Worm (Caenorhabditis elegans) whole organism, L1 larva: ENCODE measurements around the gene F52G3.7.
A peak's percentile ranks its signal among the peaks of the same experiment; 100 is the strongest.

Experiments used
- C04F5.9 ChIP-seq: sonication (generic microtip); optimal IDR thresholded peaks from 2 replicates; lab custom pipeline; 2016; ENCODE audit warnings: missing genetic modification characterization, missing compliant biosample characterization
- C16A3.4 ChIP-seq: fragments of 150-350 bp; optimal IDR thresholded peaks from 2 replicates; lab custom pipeline; 2014; ENCODE audit warnings: missing biosample characterization, missing genetic modification characterization
- C34B4.2 ChIP-seq: sonication (generic microtip); optimal IDR thresholded peaks from 2 replicates; lab custom pipeline; 2017; ENCODE audit warnings: mild to moderate bottlenecking, missing genetic modification characterization, missing compliant biosample characterization
- F16B12.6 ChIP-seq: fragments of 150-350 bp; optimal IDR thresholded peaks from 2 replicates; lab custom pipeline; 2014; ENCODE audit warnings: missing biosample characterization, missing genetic modification characterization
- Y116A8C.19 ChIP-seq: sonication (generic microtip); optimal IDR thresholded peaks from 2 replicates; lab custom pipeline; 2016; ENCODE audit warnings: missing compliant biosample characterization, missing genetic modification characterization, borderline replicate concordance
- aly-2 ChIP-seq: fragments of 150-350 bp; optimal IDR thresholded peaks from 2 replicates; lab custom pipeline; 2014; ENCODE audit warnings: missing biosample characterization, missing genetic modification characterization
- ama-1 ChIP-seq: fragments of 150-350 bp; optimal IDR thresholded peaks from 2 replicates; lab custom pipeline; 2014
- blmp-1 ChIP-seq: fragments of 150-350 bp; optimal IDR thresholded peaks from 2 replicates; lab custom pipeline; 2014; ENCODE audit warnings: missing biosample characterization, missing genetic modification characterization
- ceh-63 ChIP-seq: fragments of 200-800 bp; sonication (Bioruptor generic); optimal IDR thresholded peaks from 2 replicates; lab custom pipeline; 2018; ENCODE audit warnings: mild to moderate bottlenecking, missing genetic modification characterization, missing compliant biosample characterization
- ceh-82 ChIP-seq, 3 experiments: fragments of 150-350 bp in 1 of 3; sonication (generic microtip) in 2 of 3; optimal IDR thresholded peaks; 2 replicates each; lab custom pipeline; 2014 to 2017; ENCODE audit warnings: missing biosample characterization in 3 of 3, missing genetic modification characterization in 3 of 3
- ceh-88 ChIP-seq: fragments of 200-800 bp; sonication (Bioruptor generic); IDR thresholded peaks from 2 replicates; pipeline ENCODE4 v1.3.6; 2022; ENCODE audit warnings: missing genetic modification characterization, missing compliant biosample characterization
- dsc-1 ChIP-seq: sonication (generic microtip); optimal IDR thresholded peaks from 2 replicates; lab custom pipeline; 2016; ENCODE audit warnings: mild to moderate bottlenecking, missing genetic modification characterization, missing compliant biosample characterization
- efl-1 ChIP-seq, 4 experiments: fragments of 150-350 bp; optimal IDR thresholded peaks in 3 of 4; peaks in 1 of 4; 1 replicate in 1 of 4; 2 replicates in 3 of 4; lab custom pipeline; 2014; ENCODE audit warnings: missing biosample characterization in 2 of 4, missing genetic modification characterization in 2 of 4, missing genetic modification reagents in 2 of 4
- efl-3 ChIP-seq: fragments of 200-800 bp; sonication (Bioruptor generic); optimal IDR thresholded peaks from 2 replicates; lab custom pipeline; 2018; ENCODE audit warnings: mild to moderate bottlenecking, missing genetic modification characterization, missing compliant biosample characterization
- elt-2 ChIP-seq: sonication (generic microtip); optimal IDR thresholded peaks from 2 replicates; lab custom pipeline; 2016; ENCODE audit warnings: missing genetic modification characterization, mild to moderate bottlenecking, inconsistent platforms, missing compliant biosample characterization, missing genetic modification reagents
- elt-3 ChIP-seq, 6 experiments: fragments of 150-350 bp in 1 of 6; sonication (generic microtip); optimal IDR thresholded peaks; 2 replicates each; lab custom pipeline; 2017 to 2018; ENCODE audit warnings: missing biosample characterization in 6 of 6, missing genetic modification characterization in 6 of 6, inconsistent platforms in 1 of 6
- ets-5 ChIP-seq: fragments of 200-800 bp; sonication (Bioruptor generic); IDR thresholded peaks from 2 replicates; pipeline ENCODE4 v1.3.6; 2022; ENCODE audit warnings: missing genetic modification characterization, missing compliant biosample characterization
- fkh-4 ChIP-seq: sonication (generic microtip); optimal IDR thresholded peaks from 2 replicates; lab custom pipeline; 2016; ENCODE audit warnings: missing compliant biosample characterization, missing genetic modification characterization, borderline replicate concordance
- fos-1 ChIP-seq: fragments of 150-350 bp; optimal IDR thresholded peaks from 2 replicates; lab custom pipeline; 2014; ENCODE audit warnings: missing biosample characterization, missing genetic modification characterization
- grh-1 ChIP-seq: fragments of 200-800 bp; sonication (Bioruptor generic); IDR thresholded peaks from 2 replicates; pipeline ENCODE4 v1.3.6; 2022; ENCODE audit warnings: missing genetic modification reagents, missing genetic modification characterization, missing compliant biosample characterization
- hlh-17 ChIP-seq: fragments of 200-800 bp; sonication (Bioruptor generic); optimal IDR thresholded peaks from 2 replicates; lab custom pipeline; 2018; ENCODE audit warnings: missing genetic modification characterization, mild to moderate bottlenecking, missing compliant biosample characterization, moderate library complexity, borderline replicate concordance
- irx-1 ChIP-seq: sonication (generic microtip); optimal IDR thresholded peaks from 2 replicates; lab custom pipeline; 2016; ENCODE audit warnings: missing genetic modification characterization, missing compliant biosample characterization
- jun-1 ChIP-seq: fragments of 150-350 bp; optimal IDR thresholded peaks from 2 replicates; lab custom pipeline; 2014; ENCODE audit warnings: missing biosample characterization, missing genetic modification reagents, missing genetic modification characterization
- lin-13 ChIP-seq: fragments of 150-350 bp; optimal IDR thresholded peaks from 2 replicates; lab custom pipeline; 2014; ENCODE audit warnings: missing biosample characterization, missing genetic modification reagents, missing genetic modification characterization
- lin-35 ChIP-seq, 2 experiments: fragments of 150-350 bp; optimal IDR thresholded peaks; 2 replicates each; lab custom pipeline; 2014; ENCODE audit warnings: missing biosample characterization in 2 of 2, missing genetic modification characterization in 2 of 2, missing genetic modification reagents in 2 of 2
- lsy-2 ChIP-seq, 2 experiments: fragments of 150-350 bp; optimal IDR thresholded peaks; 2 replicates each; lab custom pipeline; 2014; ENCODE audit warnings: missing biosample characterization in 2 of 2, missing genetic modification characterization in 2 of 2
- mab-9 ChIP-seq: fragments of 200-800 bp; sonication (Bioruptor generic); IDR thresholded peaks from 2 replicates; pipeline ENCODE4 v1.3.6; 2022; ENCODE audit warnings: missing genetic modification reagents, missing genetic modification characterization, missing compliant biosample characterization
- mdl-1 ChIP-seq, 2 experiments: fragments of 150-350 bp; optimal IDR thresholded peaks; 2 replicates each; lab custom pipeline; 2014 to 2017; ENCODE audit warnings: missing biosample characterization in 2 of 2, missing genetic modification characterization in 2 of 2, inconsistent platforms in 1 of 2
- nhr-11 ChIP-seq: fragments of 150-350 bp; optimal IDR thresholded peaks from 2 replicates; lab custom pipeline; 2014; ENCODE audit warnings: missing biosample characterization, missing genetic modification characterization
- nhr-12 ChIP-seq: sonication (generic microtip); optimal IDR thresholded peaks from 2 replicates; lab custom pipeline; 2017; ENCODE audit warnings: missing biosample characterization, missing genetic modification characterization
- nhr-19 ChIP-seq: fragments of 200-800 bp; sonication (Bioruptor generic); conservative IDR thresholded peaks from 2 replicates; pipeline ENCODE4 v1.3.6; 2022; ENCODE audit warnings: missing genetic modification characterization, missing compliant biosample characterization
- nhr-47 ChIP-seq: sonication (generic microtip); optimal IDR thresholded peaks from 2 replicates; lab custom pipeline; 2016; ENCODE audit warnings: mild to moderate bottlenecking, missing genetic modification characterization, moderate library complexity, missing compliant biosample characterization
- nhr-71 ChIP-seq: sonication (generic microtip); optimal IDR thresholded peaks from 2 replicates; lab custom pipeline; 2016; ENCODE audit warnings: mild to moderate bottlenecking, missing genetic modification characterization, moderate library complexity, missing compliant biosample characterization
- nhr-76 ChIP-seq: sonication (generic microtip); optimal IDR thresholded peaks from 2 replicates; lab custom pipeline; 2017; ENCODE audit warnings: missing biosample characterization, missing genetic modification characterization
- nhr-84 ChIP-seq: sonication (generic microtip); optimal IDR thresholded peaks from 2 replicates; lab custom pipeline; 2017; ENCODE audit warnings: missing biosample characterization, missing genetic modification characterization
- nhr-85 ChIP-seq: sonication (generic microtip); peaks from one replicate; lab custom pipeline; 2016; ENCODE audit warnings: missing genetic modification characterization, inconsistent platforms, missing compliant biosample characterization
- pag-3 ChIP-seq: sonication (generic microtip); optimal IDR thresholded peaks from 2 replicates; lab custom pipeline; 2017; ENCODE audit warnings: missing genetic modification characterization, mild to moderate bottlenecking, missing compliant biosample characterization, antibody characterized with exemption, borderline replicate concordance; ENCODE audit not compliant: insufficient read depth
- pax-3 ChIP-seq: fragments of 200-800 bp; sonication (Bioruptor generic); optimal IDR thresholded peaks from 2 replicates; lab custom pipeline; 2018; ENCODE audit warnings: mild to moderate bottlenecking, missing genetic modification characterization, moderate library complexity, missing compliant biosample characterization
- rnt-1 ChIP-seq: sonication (generic microtip); optimal IDR thresholded peaks from 2 replicates; lab custom pipeline; 2016; ENCODE audit warnings: mild to moderate bottlenecking, missing genetic modification characterization, moderate library complexity, missing compliant biosample characterization
- sptf-1 ChIP-seq: fragments of 150-350 bp; optimal IDR thresholded peaks from 2 replicates; lab custom pipeline; 2014; ENCODE audit warnings: missing biosample characterization, missing genetic modification characterization
- tlp-1 ChIP-seq: fragments of 150-350 bp; optimal IDR thresholded peaks from 2 replicates; lab custom pipeline; 2014; ENCODE audit warnings: missing biosample characterization, missing genetic modification characterization
- unc-130 ChIP-seq: fragments of 150-350 bp; optimal IDR thresholded peaks from 2 replicates; lab custom pipeline; 2017; ENCODE audit warnings: missing biosample characterization, missing genetic modification characterization, inconsistent platforms
- xbp-1 ChIP-seq: sonication (generic microtip); optimal IDR thresholded peaks from 2 replicates; lab custom pipeline; 2016; ENCODE audit warnings: missing genetic modification characterization, missing compliant biosample characterization
- zag-1 ChIP-seq: fragments of 150-350 bp; optimal IDR thresholded peaks from 2 replicates; lab custom pipeline; 2014; ENCODE audit warnings: missing biosample characterization, missing genetic modification characterization
- zip-4 ChIP-seq: fragments of 200-800 bp; sonication (Bioruptor generic); optimal IDR thresholded peaks from 2 replicates; lab custom pipeline; 2018; ENCODE audit warnings: mild to moderate bottlenecking, missing genetic modification characterization, moderate library complexity, missing compliant biosample characterization

Gene F52G3.7

DNA sequence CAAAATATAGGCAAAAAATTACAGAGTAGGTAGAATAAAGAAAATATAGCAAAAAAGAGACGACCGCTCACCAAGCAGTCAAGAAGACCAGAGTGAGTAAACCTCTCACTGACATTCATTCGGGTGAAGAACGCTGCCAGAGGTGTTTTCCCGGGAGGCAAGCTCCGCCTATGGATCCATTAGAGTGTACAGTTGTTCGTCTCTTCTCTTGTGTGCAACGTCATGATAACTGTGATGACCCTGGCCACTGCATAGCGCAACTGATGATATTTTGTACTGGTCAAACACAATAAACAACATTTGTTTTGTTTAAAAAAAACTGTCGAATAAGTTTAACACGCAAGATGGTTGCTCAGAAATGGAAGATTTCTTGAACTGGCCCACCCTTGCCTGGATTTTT, 10.9 kb upstream of the F52G3.7 start, which contains the start of gene F52G3.8:
F52G3.8 (minus strand) TSS at position 101 of the 400 bp plus-strand sequence.
- TF ChIP-seq mdl-1 (tag; optimal IDR thresholded peaks at IDR 0.05; lab: Kevin White, UChicago) (no peak), C04F5.9 (tag; lab: Kevin White, UChicago) (no peak), ama-1 (lab: Kevin White, UChicago) (no peak)

DNA sequence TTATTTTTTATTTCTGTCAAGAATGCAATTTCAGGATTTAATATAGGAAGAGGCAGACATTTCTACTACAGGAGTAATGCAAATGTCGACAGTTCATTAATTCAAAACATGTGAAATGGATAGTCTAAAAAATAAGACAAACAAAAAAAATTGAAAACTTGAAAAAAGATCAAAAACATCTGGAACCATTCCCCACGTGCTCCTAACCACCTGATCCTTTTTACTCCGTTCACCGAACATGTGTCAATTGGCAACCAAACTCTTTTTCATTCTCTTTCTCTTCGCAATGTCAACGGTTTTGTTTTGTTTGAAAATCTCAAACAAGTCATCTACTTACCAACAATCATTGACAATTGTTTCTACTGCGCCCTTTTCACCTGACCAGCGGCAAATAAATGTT, 5.7 kb upstream of the F52G3.7 start:
- no peak for TF ChIP-seq nhr-19 (GFP tag; lab: Robert Waterston, UW)
- TF ChIP-seq dsc-1 (tag; lab: Kevin White, UChicago): peak; percentile 88
- peak; percentile 67 for TF ChIP-seq fkh-4 (tag; lab: Kevin White, UChicago)
- TF ChIP-seq efl-1 (optimal IDR thresholded peaks at IDR 0.05; lab: Kevin White, UChicago): no peak
- TF ChIP-seq efl-1 (GFP tag; optimal IDR thresholded peaks at IDR 0.05 in 1 of 2; lab: Kevin White, UChicago): peak in 1 of 2 experiments; percentile 72

DNA sequence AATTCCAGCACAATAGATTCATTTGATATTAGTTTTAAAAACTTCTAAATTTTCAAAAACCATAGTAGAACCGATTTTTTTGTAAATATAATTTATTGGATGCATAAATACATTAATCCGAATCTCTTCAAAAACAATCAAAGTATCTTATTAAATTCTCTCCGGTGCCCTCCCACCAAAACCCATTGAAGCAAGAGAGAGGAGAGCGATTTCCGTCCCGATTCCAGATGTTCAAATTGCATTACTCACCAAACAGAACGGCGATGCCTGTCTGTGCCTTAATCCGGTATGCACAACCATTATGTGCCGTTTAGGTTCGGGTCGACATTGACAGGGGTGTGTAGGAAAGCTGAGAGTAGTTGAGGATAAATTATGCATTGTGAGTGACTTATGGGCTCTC, 3.4 kb upstream of the F52G3.7 start:
- peak; percentile 48 for TF ChIP-seq dsc-1 (tag; lab: Kevin White, UChicago)
- TF ChIP-seq C04F5.9 (tag; lab: Kevin White, UChicago): no peak

DNA sequence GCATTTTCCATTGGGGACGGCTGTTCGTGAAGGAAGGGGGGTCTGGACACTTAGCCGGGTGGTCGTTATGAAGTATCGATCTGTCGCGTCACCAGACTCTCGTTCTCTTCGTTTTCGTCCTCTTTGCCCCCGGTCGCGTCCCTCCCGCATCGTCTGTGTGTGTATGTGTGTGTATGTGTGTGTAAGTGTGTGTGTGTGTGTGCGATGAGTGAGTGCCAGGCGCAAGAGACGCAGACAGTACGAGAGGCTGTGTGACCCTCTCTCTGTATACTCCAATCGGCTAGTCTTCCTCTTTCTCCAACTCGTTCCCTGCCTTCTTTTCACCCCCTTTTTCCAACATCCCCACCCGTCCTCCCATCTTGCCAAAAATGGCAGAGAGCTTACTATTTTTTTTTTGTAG, 2.3 kb upstream of the F52G3.7 start:
- TF ChIP-seq ceh-63 (GFP tag; lab: Kevin White, UChicago) (no peak), ceh-82 (tag; optimal IDR thresholded peaks at IDR 0.05; lab: Kevin White, UChicago) (peak; percentile 72 to 95 (median 85)), nhr-47 (tag; lab: Kevin White, UChicago) (peak; percentile 86), blmp-1 (tag; lab: Kevin White, UChicago) (peak; percentile 50), zag-1 (tag; lab: Kevin White, UChicago) (no peak), grh-1 (GFP tag; lab: Robert Waterston, UW) (no peak; the same call in 1 of the 2 replicates), nhr-71 (tag; lab: Kevin White, UChicago) (peak; percentile 91), sptf-1 (tag; lab: Kevin White, UChicago) (no peak), ets-5 (GFP tag; lab: Robert Waterston, UW) (no peak), nhr-19 (GFP tag; lab: Robert Waterston, UW) (peak; percentile 82), nhr-11 (tag; lab: Kevin White, UChicago) (no peak), C16A3.4 (tag; lab: Kevin White, UChicago) (peak; percentile 92), ceh-88 (GFP tag; lab: Robert Waterston, UW) (peak; percentile 78), tlp-1 (tag; lab: Kevin White, UChicago) (no peak), nhr-85 (tag; lab: Kevin White, UChicago) (peak; percentile 92), elt-2 (tag; lab: Kevin White, UChicago) (peak; percentile 53), F16B12.6 (tag; lab: Kevin White, UChicago) (peak; percentile 38), nhr-84 (tag; lab: Kevin White, UChicago) (no peak), nhr-12 (tag; lab: Kevin White, UChicago) (no peak), irx-1 (tag; lab: Kevin White, UChicago) (peak; percentile 70), rnt-1 (tag; lab: Kevin White, UChicago) (peak; percentile 86), mab-9 (peak; percentile 69; the same call in 1 of the 2 replicates), nhr-76 (tag; lab: Kevin White, UChicago) (peak; percentile 46), Y116A8C.19 (tag; lab: Kevin White, UChicago) (no peak), jun-1 (peak; percentile 84), unc-130 (tag; lab: Kevin White, UChicago) (peak; percentile 90), elt-3 (tag; optimal IDR thresholded peaks at IDR 0.05; lab: Kevin White, UChicago) (peak in 2 of 6 experiments; percentile 57 to 67), fos-1 (tag; lab: Kevin White, UChicago) (peak; percentile 80), hlh-17 (GFP tag; lab: Kevin White, UChicago) (no peak), zip-4 (GFP tag; lab: Kevin White, UChicago) (peak; percentile 10), lsy-2 (tag; optimal IDR thresholded peaks at IDR 0.05; lab: Kevin White, UChicago) (peak; percentile 69 to 87), efl-3 (GFP tag; lab: Kevin White, UChicago) (no peak), xbp-1 (peak; percentile 69), pax-3 (peak; percentile 69), aly-2 (tag; lab: Kevin White, UChicago) (no peak), dsc-1 (tag; lab: Kevin White, UChicago) (peak; percentile 69), lin-35 (GFP tag; optimal IDR thresholded peaks at IDR 0.05; lab: Kevin White, UChicago) (peak; percentile 80 to 84), pag-3 (no peak), C34B4.2 (no peak), ama-1 (lab: Kevin White, UChicago) (no peak), lin-13 (GFP tag; lab: Kevin White, UChicago) (peak; percentile 82)
